Worm (Caenorhabditis elegans) whole organism, L1 larva: Measurements from ENCODE around the gene idpc-6.

Experiments
- alr-1 ChIP-seq: fragments of 200-800 bp; sonication (Bioruptor generic); optimal IDR thresholded peaks from 2 replicates; lab custom pipeline; 2018; ENCODE audit warnings: borderline replicate concordance, mild to moderate bottlenecking, missing genetic modification characterization, missing compliant biosample characterization
- aly-2 ChIP-seq: fragments of 150-350 bp; optimal IDR thresholded peaks from 2 replicates; lab custom pipeline; 2014; ENCODE audit warnings: missing biosample characterization, missing genetic modification characterization
- efl-3 ChIP-seq: fragments of 200-800 bp; sonication (Bioruptor generic); optimal IDR thresholded peaks from 2 replicates; lab custom pipeline; 2018; ENCODE audit warnings: mild to moderate bottlenecking, missing genetic modification characterization, missing compliant biosample characterization
- lsy-2 ChIP-seq, 2 experiments: fragments of 150-350 bp; optimal IDR thresholded peaks; 2 replicates each; lab custom pipeline; 2014; ENCODE audit warnings: missing biosample characterization in 2 of 2, missing genetic modification characterization in 2 of 2
- nhr-77 ChIP-seq: fragments of 150-350 bp; optimal IDR thresholded peaks from 2 replicates; lab custom pipeline; 2014; ENCODE audit warnings: missing biosample characterization, missing genetic modification characterization
- rnt-1 ChIP-seq: sonication (generic microtip); optimal IDR thresholded peaks from 2 replicates; lab custom pipeline; 2016; ENCODE audit warnings: mild to moderate bottlenecking, missing genetic modification characterization, moderate library complexity, missing compliant biosample characterization
- sptf-1 ChIP-seq: fragments of 150-350 bp; optimal IDR thresholded peaks from 2 replicates; lab custom pipeline; 2014; ENCODE audit warnings: missing biosample characterization, missing genetic modification characterization
- vab-15 ChIP-seq: sonication (generic microtip); optimal IDR thresholded peaks from 2 replicates; lab custom pipeline; 2017; ENCODE audit warnings: missing genotype, mild to moderate bottlenecking, missing genetic modification characterization, missing compliant biosample characterization
- zip-4 ChIP-seq: fragments of 200-800 bp; sonication (Bioruptor generic); optimal IDR thresholded peaks from 2 replicates; lab custom pipeline; 2018; ENCODE audit warnings: mild to moderate bottlenecking, missing genetic modification characterization, moderate library complexity, missing compliant biosample characterization

ce11 chrV:9628603-9629002 is 8.7 kb downstream of the idpc-6 start:
- TF ChIP-seq alr-1 (no peak), lsy-2 (tag; optimal IDR thresholded peaks at IDR 0.05; lab: Kevin White, UChicago) (no peak), nhr-77 (no peak), aly-2 (tag; lab: Kevin White, UChicago) (no peak), sptf-1 (tag; lab: Kevin White, UChicago) (no peak), vab-15 (no peak), zip-4 (no peak), efl-3 (GFP tag; lab: Kevin White, UChicago) (no peak), rnt-1 (tag; lab: Kevin White, UChicago) (no peak)
